Fruit fly (Drosophila melanogaster) whole organism, embryonic: Measurements from ENCODE around the gene CG15439.
A peak's percentile ranks its signal among the peaks of the same experiment; 100 is the strongest.

Experiments used
- ATbp ChIP-seq: fragments of 200-800 bp; sonication (Bioruptor generic); optimal IDR thresholded peaks from 2 replicates; lab custom pipeline; 2017; ENCODE audit warnings: missing biosample characterization, mild to moderate bottlenecking, missing genetic modification characterization, missing genetic modification reagents
- Ada2b ChIP-seq: fragments of 200-800 bp; sonication (Bioruptor generic); IDR thresholded peaks from 2 replicates; pipeline ENCODE4 v1.3.6; 2022; ENCODE audit warnings: missing biosample characterization, missing genetic modification characterization
- Asciz ChIP-seq: fragments of 200-800 bp; sonication (Bioruptor generic); optimal IDR thresholded peaks from 2 replicates; lab custom pipeline; 2017; ENCODE audit warnings: missing biosample characterization, mild to moderate bottlenecking, missing genetic modification characterization, missing genetic modification reagents
- Atf-2 ChIP-seq: fragments of 200-800 bp; sonication (Bioruptor generic); optimal IDR thresholded peaks from 2 replicates; lab custom pipeline; 2016; ENCODE audit warnings: missing biosample characterization, missing genetic modification characterization
- CG10274 ChIP-seq: fragments of 200-800 bp; sonication (Bioruptor generic); optimal IDR thresholded peaks from 3 replicates; lab custom pipeline; 2017; ENCODE audit warnings: missing biosample characterization, mild to moderate bottlenecking, missing genetic modification characterization
- CG10462 ChIP-seq: fragments of 200-800 bp; sonication (Bioruptor generic); optimal IDR thresholded peaks from 2 replicates; lab custom pipeline; 2016; ENCODE audit warnings: missing biosample characterization, missing genetic modification characterization
- CG11695 ChIP-seq: fragments of 200-800 bp; sonication (Bioruptor generic); IDR thresholded peaks from 3 replicates; pipeline ENCODE4 v1.3.6; 2022; ENCODE audit warnings: missing biosample characterization, missing genetic modification characterization
- CG11696 ChIP-seq: fragments of 200-800 bp; sonication (Bioruptor generic); IDR thresholded peaks from 2 replicates; pipeline ENCODE4 v1.3.6; 2022; ENCODE audit warnings: missing biosample characterization, missing genetic modification characterization
- CG11723 ChIP-seq: fragments of 200-800 bp; sonication (Bioruptor generic); optimal IDR thresholded peaks from 2 replicates; lab custom pipeline; 2017; ENCODE audit warnings: missing biosample characterization, mild to moderate bottlenecking, missing genetic modification characterization
- CG1529 ChIP-seq: fragments of 200-800 bp; sonication (Bioruptor generic); optimal IDR thresholded peaks from 3 replicates; lab custom pipeline; 2018; ENCODE audit warnings: missing biosample characterization, missing genetic modification characterization
- CG15479 ChIP-seq: fragments of 200-800 bp; sonication (Bioruptor generic); optimal IDR thresholded peaks from 3 replicates; lab custom pipeline; 2019; ENCODE audit warnings: missing biosample characterization, mild to moderate bottlenecking, missing genetic modification characterization, moderate library complexity
- CG17328 ChIP-seq: fragments of 200-800 bp; sonication (Bioruptor generic); IDR thresholded peaks from 2 replicates; pipeline ENCODE4 v1.3.6; 2022; ENCODE audit warnings: missing biosample characterization, missing genetic modification characterization
- CG17361 ChIP-seq: fragments of 200-800 bp; sonication (Bioruptor generic); IDR thresholded peaks from 3 replicates; pipeline ENCODE4 v1.3.6; 2022; ENCODE audit warnings: missing biosample characterization, missing genetic modification characterization
- CG18262 ChIP-seq: fragments of 200-800 bp; optimal IDR thresholded peaks from 3 replicates; lab custom pipeline; 2019; ENCODE audit warnings: missing biosample characterization, mild to moderate bottlenecking, missing genetic modification characterization, moderate library complexity
- CG18619 ChIP-seq: fragments of 200-800 bp; sonication (Bioruptor generic); optimal IDR thresholded peaks from 3 replicates; lab custom pipeline; 2017; ENCODE audit warnings: missing biosample characterization, mild to moderate bottlenecking, missing genetic modification characterization
- CG2116 ChIP-seq: fragments of 200-800 bp; sonication (Bioruptor generic); optimal IDR thresholded peaks from 3 replicates; lab custom pipeline; 2018; ENCODE audit warnings: missing biosample characterization, mild to moderate bottlenecking, missing genetic modification characterization
- CG30431 ChIP-seq: fragments of 200-800 bp; sonication (Bioruptor generic); optimal IDR thresholded peaks from 2 replicates; lab custom pipeline; 2017; ENCODE audit warnings: missing biosample characterization, missing genetic modification characterization
- CG31388 ChIP-seq: fragments of 200-800 bp; sonication (Bioruptor generic); optimal IDR thresholded peaks from 2 replicates; lab custom pipeline; 2016; ENCODE audit warnings: missing biosample characterization, missing genetic modification characterization
- CG33557 ChIP-seq: fragments of 200-800 bp; sonication (Bioruptor generic); optimal IDR thresholded peaks from 2 replicates; lab custom pipeline; 2019; ENCODE audit warnings: missing biosample characterization, mild to moderate bottlenecking, missing genetic modification characterization, moderate library complexity
- CG3726 ChIP-seq: fragments of 200-800 bp; sonication (Bioruptor generic); IDR thresholded peaks from 3 replicates; pipeline ENCODE4, ENCODE4 v1.3.6; 2022; ENCODE audit warnings: missing biosample characterization, missing genetic modification characterization
- CG4360 ChIP-seq: fragments of 200-800 bp; sonication (Bioruptor generic); IDR thresholded peaks from 2 replicates; pipeline ENCODE4 v1.3.6; 2022; ENCODE audit warnings: missing biosample characterization, missing genetic modification characterization
- CG6813 ChIP-seq: fragments of 200-800 bp; sonication (Bioruptor generic); optimal IDR thresholded peaks from 2 replicates; lab custom pipeline; 2017; ENCODE audit warnings: missing biosample characterization, missing genetic modification characterization, mild to moderate bottlenecking, moderate library complexity, missing genetic modification reagents
- CG8359 ChIP-seq: fragments of 200-800 bp; sonication (Bioruptor generic); optimal IDR thresholded peaks from 2 replicates; lab custom pipeline; 2017; ENCODE audit warnings: missing biosample characterization, mild to moderate bottlenecking, missing genetic modification characterization, borderline replicate concordance
- Doc3 ChIP-seq: fragments of 200-800 bp; sonication (Bioruptor generic); IDR thresholded peaks from 3 replicates; pipeline ENCODE4 v1.3.6; 2022; ENCODE audit warnings: missing biosample characterization, missing genetic modification characterization; ENCODE audit not compliant: partially characterized antibody
- Dref ChIP-seq: fragments of 200-800 bp; sonication (Bioruptor generic); IDR thresholded peaks from 2 replicates; pipeline ENCODE4 v1.3.6; 2022; ENCODE audit warnings: missing biosample characterization, missing genetic modification characterization
- ERR ChIP-seq: fragments of 200-800 bp; sonication (Bioruptor generic); optimal IDR thresholded peaks from 2 replicates; lab custom pipeline; 2016; ENCODE audit warnings: missing biosample characterization, missing genetic modification characterization
- Ets97D ChIP-seq: fragments of 200-800 bp; sonication (Bioruptor generic); optimal IDR thresholded peaks from 3 replicates; lab custom pipeline; 2016; ENCODE audit warnings: missing biosample characterization, missing genetic modification characterization
- Hsf ChIP-seq: fragments of 200-800 bp; sonication (Bioruptor generic); optimal IDR thresholded peaks from 3 replicates; lab custom pipeline; 2016; ENCODE audit warnings: missing biosample characterization, missing genetic modification characterization
- NC2β ChIP-seq: fragments of 200-800 bp; sonication (Bioruptor generic); optimal IDR thresholded peaks from 2 replicates; lab custom pipeline; 2016; ENCODE audit warnings: missing biosample characterization, missing genetic modification characterization
- NfI ChIP-seq: fragments of 200-800 bp; sonication (Bioruptor generic); optimal IDR thresholded peaks from 3 replicates; lab custom pipeline; 2018; ENCODE audit warnings: missing biosample characterization, mild to moderate bottlenecking, missing genetic modification characterization, moderate library complexity
- Poxn ChIP-seq: fragments of 200-800 bp; sonication (Bioruptor generic); IDR thresholded peaks from 2 replicates; pipeline ENCODE4 v1.3.6; 2022; ENCODE audit warnings: missing biosample characterization, missing genetic modification characterization
- Usf ChIP-seq: fragments of 200-800 bp; sonication (Bioruptor generic); optimal IDR thresholded peaks from 2 replicates; lab custom pipeline; 2017; ENCODE audit warnings: missing genotype, missing biosample characterization, missing genetic modification characterization
- ara ChIP-seq: fragments of 200-800 bp; sonication (Bioruptor generic); IDR thresholded peaks from 2 replicates; pipeline ENCODE4 v1.3.6; 2022; ENCODE audit warnings: missing biosample characterization, missing genetic modification characterization
- bbx ChIP-seq: fragments of 200-800 bp; sonication (Bioruptor generic); IDR thresholded peaks from 2 replicates; pipeline ENCODE4 v1.3.6; 2022; ENCODE audit warnings: missing biosample characterization, missing genetic modification characterization; ENCODE audit not compliant: partially characterized antibody
- croc ChIP-seq: fragments of 200-800 bp; sonication (Bioruptor generic); conservative IDR thresholded peaks from 3 replicates; pipeline ENCODE4 v1.3.6; 2022; ENCODE audit warnings: missing biosample characterization, missing genetic modification characterization
- dysf ChIP-seq: fragments of 200-800 bp; sonication (Bioruptor generic); IDR thresholded peaks from 3 replicates; pipeline ENCODE4 v1.3.6; 2022; ENCODE audit warnings: missing biosample characterization, missing genetic modification characterization
- emc ChIP-seq: fragments of 200-800 bp; sonication (Bioruptor generic); optimal IDR thresholded peaks from 2 replicates; lab custom pipeline; 2016; ENCODE audit warnings: missing biosample characterization, missing genetic modification characterization
- ems ChIP-seq: fragments of 200-800 bp; sonication (Bioruptor generic); optimal IDR thresholded peaks from 3 replicates; lab custom pipeline; 2016; ENCODE audit warnings: missing biosample characterization, missing genetic modification characterization
- esg ChIP-seq: fragments of 200-800 bp; sonication (Bioruptor generic); conservative IDR thresholded peaks from 2 replicates; pipeline ENCODE4 v1.3.6; 2022; ENCODE audit warnings: missing biosample characterization, missing genetic modification characterization
- grau ChIP-seq: fragments of 200-800 bp; optimal IDR thresholded peaks from 3 replicates; lab custom pipeline; 2019; ENCODE audit warnings: missing biosample characterization, mild to moderate bottlenecking, missing genetic modification characterization, moderate library complexity
- grn ChIP-seq: fragments of 200-800 bp; sonication (Bioruptor generic); optimal IDR thresholded peaks from 3 replicates; lab custom pipeline; 2017; ENCODE audit warnings: missing biosample characterization, missing genetic modification characterization
- gsb ChIP-seq: fragments of 200-800 bp; sonication (Bioruptor generic); IDR thresholded peaks from 2 replicates; pipeline ENCODE4 v1.3.6; 2022; ENCODE audit warnings: missing biosample characterization, missing genetic modification characterization
- kay ChIP-seq: fragments of 200-800 bp; sonication (Bioruptor generic); optimal IDR thresholded peaks from 2 replicates; lab custom pipeline; 2016; ENCODE audit warnings: missing biosample characterization, missing genetic modification characterization
- mam ChIP-seq: fragments of 200-800 bp; sonication (Bioruptor generic); optimal IDR thresholded peaks from 3 replicates; lab custom pipeline; 2016; ENCODE audit warnings: missing biosample characterization, missing genetic modification characterization
- pzg ChIP-seq: fragments of 200-800 bp; sonication (Bioruptor generic); optimal IDR thresholded peaks from 3 replicates; lab custom pipeline; 2018; ENCODE audit warnings: missing biosample characterization, mild to moderate bottlenecking, missing genetic modification characterization, moderate library complexity
- sc ChIP-seq, 3 experiments: fragments of >200 bp in 2 of 3; fragments of 200-800 bp in 1 of 3; sonication (Bioruptor generic) in 1 of 3; optimal IDR thresholded peaks; 2 replicates in 2 of 3; 3 replicates in 1 of 3; lab custom pipeline; 2017; ENCODE audit warnings: mild to moderate bottlenecking in 1 of 3, missing biosample characterization in 1 of 3, missing genetic modification characterization in 1 of 3, missing genetic modification reagents in 1 of 3
- toy ChIP-seq: fragments of 200-800 bp; sonication (Bioruptor generic); IDR thresholded peaks from 2 replicates; pipeline ENCODE4 v1.3.6; 2022; ENCODE audit warnings: missing biosample characterization, missing genetic modification characterization
- twi ChIP-seq: fragments of 200-800 bp; optimal IDR thresholded peaks from 2 replicates; lab custom pipeline; 2019; ENCODE audit warnings: missing biosample characterization, mild to moderate bottlenecking, missing genetic modification characterization, moderate library complexity

CG15439 gene

dm6 chr2L:4458119-4459056, 5.5 kb upstream of the CG15439 start, which contains the start of gene RpL27A (continued):
- peak; percentile 73 for TF ChIP-seq ara (GFP tag; lab: Robert Waterston, UW)
- TF ChIP-seq Poxn (GFP tag; lab: Robert Waterston, UW) = peak; percentile 37; the same call in 1 of the 2 replicates
- peak; percentile 41; the same call in 2 of the 3 replicates for TF ChIP-seq CG11695 (GFP tag; lab: Robert Waterston, UW)
- peak; percentile 56 for TF ChIP-seq Ada2b
- peak; percentile 69 for TF ChIP-seq CG2116 (GFP tag; lab: Kevin White, UChicago)
- peak; percentile 84 for TF ChIP-seq CG17361 (GFP tag; lab: Robert Waterston, UW)
- TF ChIP-seq CG6813 = peak; percentile 83
- peak; percentile 78 for TF ChIP-seq dysf (GFP tag; lab: Robert Waterston, UW)
- TF ChIP-seq pzg (GFP tag; lab: Kevin White, UChicago) = peak; percentile 73
- peak; percentile 82 for TF ChIP-seq CG11723 (GFP tag; lab: Kevin White, UChicago)
- peak; percentile 94 for TF ChIP-seq NfI
- TF ChIP-seq CG1529 (GFP tag; lab: Kevin White, UChicago) = peak; percentile 68
- peak; percentile 24; the same call in 1 of the 3 replicates for TF ChIP-seq croc (GFP tag; lab: Robert Waterston, UW)
- TF ChIP-seq CG10462 (GFP tag; lab: Kevin White, UChicago) = peak; percentile 50
- peak; percentile 55 for TF ChIP-seq twi (tag; lab: Kevin White, UChicago)
- no peak for TF ChIP-seq Doc3 (GFP tag; lab: Robert Waterston, UW)
- peak; percentile 32 for TF ChIP-seq CG31388
- no peak; the same call in 1 of the 2 replicates for TF ChIP-seq toy (GFP tag; lab: Robert Waterston, UW)
- peak; percentile 58; the same call in 1 of the 2 replicates for TF ChIP-seq CG4360
- peak; percentile 99 for TF ChIP-seq Ets97D (GFP tag; lab: Kevin White, UChicago)
- peak; percentile 77 for TF ChIP-seq CG11696 (GFP tag; lab: Robert Waterston, UW)
- TF ChIP-seq esg (GFP tag; lab: Robert Waterston, UW) = peak; percentile 24; the same call in 1 of the 2 replicates
- no peak for TF ChIP-seq CG15479
- TF ChIP-seq gsb (GFP tag; lab: Robert Waterston, UW) = peak; percentile 54
- peak; percentile 61 for TF ChIP-seq CG10274 (GFP tag; lab: Kevin White, UChicago)
- peak; percentile 34 for TF ChIP-seq kay
- TF ChIP-seq grau (tag; lab: Kevin White, UChicago) = peak; percentile 73
- peak; percentile 74 for TF ChIP-seq CG33557 (GFP tag; lab: Kevin White, UChicago)
- peak; percentile 39 for TF ChIP-seq emc (GFP tag; lab: Kevin White, UChicago)
- peak; percentile 79 for TF ChIP-seq Asciz (GFP tag; lab: Kevin White, UChicago)
- TF ChIP-seq Hsf (GFP tag; lab: Kevin White, UChicago) = peak; percentile 69
- TF ChIP-seq CG18262 (tag; lab: Kevin White, UChicago) = peak; percentile 68
- TF ChIP-seq Atf-2 (GFP tag; lab: Kevin White, UChicago) = peak; percentile 60
- TF ChIP-seq CG18619 (GFP tag; lab: Kevin White, UChicago) = peak; percentile 86
- TF ChIP-seq CG17328 (GFP tag; lab: Robert Waterston, UW) = peak; percentile 91
- TF ChIP-seq Dref (GFP tag; lab: Robert Waterston, UW) = peak; percentile 61
- peak; percentile 57 for TF ChIP-seq ERR (GFP tag; lab: Kevin White, UChicago)
- 0 out of 3 replicates have a peak, but pooled peaks have one; percentile 44 for TF ChIP-seq CG3726
- TF ChIP-seq CG8359 (GFP tag; lab: Kevin White, UChicago) = peak; percentile 43
- no peak for TF ChIP-seq grn (GFP tag; lab: Kevin White, UChicago)
- TF ChIP-seq NC2β = peak; percentile 92
- peak; percentile 65 for TF ChIP-seq CG30431
- peak; percentile 79 for TF ChIP-seq ATbp (GFP tag; lab: Kevin White, UChicago)
- no peak for TF ChIP-seq sc (optimal IDR thresholded peaks at IDR 0.05; lab: Kevin White, UChicago)
- peak; percentile 63 for TF ChIP-seq sc (GFP tag; optimal IDR thresholded peaks at IDR 0.05; lab: Kevin White, UChicago)
- TF ChIP-seq bbx = peak; percentile 73
- TF ChIP-seq Usf = peak; percentile 69
- TF ChIP-seq mam = peak; percentile 19
- TF ChIP-seq ems (GFP tag; lab: Kevin White, UChicago) = peak; percentile 59
